Fruit fly (Drosophila melanogaster) whole organism, embryonic: ENCODE results near the gene Jhbp7.

Experiments
- Antp ChIP-seq: fragments of 200-800 bp; sonication (Bioruptor generic); optimal IDR thresholded peaks from 3 replicates; lab custom pipeline; 2016; ENCODE audit warnings: missing biosample characterization, missing genetic modification characterization
- CG10321 ChIP-seq: fragments of 200-800 bp; sonication (Bioruptor generic); IDR thresholded peaks from 2 replicates; pipeline ENCODE4 v1.3.6; 2022; ENCODE audit warnings: missing biosample characterization, missing genetic modification characterization
- CG11560 ChIP-seq: fragments of 200-800 bp; sonication (Bioruptor generic); IDR thresholded peaks from 3 replicates; pipeline ENCODE4 v1.3.6; 2022; ENCODE audit warnings: missing biosample characterization, missing genetic modification characterization
- CG12155 ChIP-seq: fragments of 200-800 bp; sonication (Bioruptor generic); optimal IDR thresholded peaks from 3 replicates; lab custom pipeline; 2016; ENCODE audit warnings: missing biosample characterization, missing genetic modification characterization
- CG12219 ChIP-seq: fragments of 200-800 bp; sonication (Bioruptor generic); optimal IDR thresholded peaks from 3 replicates; lab custom pipeline; 2018; ENCODE audit warnings: missing biosample characterization, mild to moderate bottlenecking, missing genetic modification characterization
- CG14441 ChIP-seq: fragments of 200-800 bp; sonication (Bioruptor generic); IDR thresholded peaks from 2 replicates; pipeline ENCODE4 v1.3.6; 2022; ENCODE audit warnings: missing biosample characterization, missing genetic modification characterization
- CG15011 ChIP-seq: fragments of 200-800 bp; sonication (Bioruptor generic); optimal IDR thresholded peaks from 3 replicates; lab custom pipeline; 2018; ENCODE audit warnings: missing biosample characterization, mild to moderate bottlenecking, missing genetic modification characterization
- CG1529 ChIP-seq: fragments of 200-800 bp; sonication (Bioruptor generic); optimal IDR thresholded peaks from 3 replicates; lab custom pipeline; 2018; ENCODE audit warnings: missing biosample characterization, missing genetic modification characterization
- CG15479 ChIP-seq: fragments of 200-800 bp; sonication (Bioruptor generic); optimal IDR thresholded peaks from 3 replicates; lab custom pipeline; 2019; ENCODE audit warnings: missing biosample characterization, mild to moderate bottlenecking, missing genetic modification characterization, moderate library complexity
- CG17568 ChIP-seq: fragments of 200-800 bp; sonication (Bioruptor generic); optimal IDR thresholded peaks from 2 replicates; lab custom pipeline; 2018; ENCODE audit warnings: missing biosample characterization, mild to moderate bottlenecking, missing genetic modification characterization, moderate library complexity
- CG42726 ChIP-seq: fragments of 200-800 bp; sonication (Bioruptor generic); IDR thresholded peaks from 2 replicates; pipeline ENCODE4 v1.3.6; 2022; ENCODE audit warnings: missing biosample characterization, missing genetic modification characterization; ENCODE audit not compliant: partially characterized antibody
- CG4282 ChIP-seq: fragments of 200-800 bp; sonication (Bioruptor generic); optimal IDR thresholded peaks from 2 replicates; lab custom pipeline; 2016; ENCODE audit warnings: missing biosample characterization, missing genetic modification characterization
- CG4360 ChIP-seq: fragments of 200-800 bp; sonication (Bioruptor generic); IDR thresholded peaks from 2 replicates; pipeline ENCODE4 v1.3.6; 2022; ENCODE audit warnings: missing biosample characterization, missing genetic modification characterization
- CG4617 ChIP-seq: fragments of 200-800 bp; sonication (Bioruptor generic); optimal IDR thresholded peaks from 3 replicates; lab custom pipeline; 2016; ENCODE audit warnings: missing biosample characterization, missing genetic modification characterization, borderline replicate concordance
- CG6175 ChIP-seq: fragments of 200-800 bp; sonication (Bioruptor generic); IDR thresholded peaks from 3 replicates; pipeline ENCODE4 v1.3.6; 2022; ENCODE audit warnings: missing biosample characterization, missing genetic modification characterization
- CG7357 ChIP-seq: fragments of 200-800 bp; sonication (Bioruptor generic); IDR thresholded peaks from 3 replicates; pipeline ENCODE4 v1.3.6; 2022; ENCODE audit warnings: missing biosample characterization, missing genetic modification characterization
- CG7556 ChIP-seq: fragments of 200-800 bp; sonication (Bioruptor generic); optimal IDR thresholded peaks from 2 replicates; lab custom pipeline; 2017; ENCODE audit warnings: missing biosample characterization, mild to moderate bottlenecking, missing genetic modification characterization
- CG7928 ChIP-seq: fragments of 200-800 bp; sonication (Bioruptor generic); optimal IDR thresholded peaks from 2 replicates; lab custom pipeline; 2017; ENCODE audit warnings: missing biosample characterization, mild to moderate bottlenecking, missing genetic modification characterization
- D19B ChIP-seq: fragments of 200-800 bp; sonication (Bioruptor generic); optimal IDR thresholded peaks from 2 replicates; lab custom pipeline; 2017; ENCODE audit warnings: missing biosample characterization, mild to moderate bottlenecking, missing genetic modification characterization
- Dbx ChIP-seq: fragments of 200-800 bp; sonication (Bioruptor generic); IDR thresholded peaks from 3 replicates; pipeline ENCODE4 v1.3.6; 2022; ENCODE audit warnings: missing biosample characterization, missing genetic modification characterization
- Fer1 ChIP-seq: fragments of 200-800 bp; sonication (Bioruptor generic); optimal IDR thresholded peaks from 2 replicates; lab custom pipeline; 2017; ENCODE audit warnings: missing biosample characterization, mild to moderate bottlenecking, missing genetic modification characterization
- Fer2 ChIP-seq: fragments of 200-800 bp; sonication (Bioruptor generic); optimal IDR thresholded peaks from 2 replicates; lab custom pipeline; 2018; ENCODE audit warnings: missing biosample characterization, mild to moderate bottlenecking, missing genetic modification characterization, moderate library complexity
- HHEX ChIP-seq: fragments of 200-800 bp; sonication (Bioruptor generic); optimal IDR thresholded peaks from 3 replicates; lab custom pipeline; 2017; ENCODE audit warnings: missing biosample characterization, mild to moderate bottlenecking, missing genetic modification characterization, missing genetic modification reagents
- HLH3B ChIP-seq: fragments of 200-800 bp; sonication (Bioruptor generic); IDR thresholded peaks from 2 replicates; pipeline ENCODE4 v1.3.6; 2022; ENCODE audit warnings: missing biosample characterization, missing genetic modification characterization
- HLH4C ChIP-seq: fragments of 200-800 bp; sonication (Bioruptor generic); IDR thresholded peaks from 3 replicates; pipeline ENCODE4 v1.3.6; 2022; ENCODE audit warnings: missing biosample characterization, missing genetic modification characterization; ENCODE audit not compliant: partially characterized antibody
- Lim3 ChIP-seq: fragments of 200-800 bp; sonication (Bioruptor generic); IDR thresholded peaks from 2 replicates; pipeline ENCODE4 v1.3.6; 2022; ENCODE audit warnings: missing biosample characterization, missing genetic modification characterization
- NFAT ChIP-seq: fragments of 200-800 bp; sonication (Bioruptor generic); IDR thresholded peaks from 2 replicates; pipeline ENCODE4 v1.3.6; 2022; ENCODE audit warnings: missing biosample characterization, missing genetic modification characterization
- Opbp ChIP-seq: fragments of 200-800 bp; sonication (Bioruptor generic); IDR thresholded peaks from 3 replicates; pipeline ENCODE4 v1.3.6; 2022; ENCODE audit warnings: missing biosample characterization, missing genetic modification characterization; ENCODE audit not compliant: partially characterized antibody
- Tbp ChIP-seq: fragments of >200 bp; optimal IDR thresholded peaks from 2 replicates; lab custom pipeline; 2018; ENCODE audit warnings: missing biosample characterization, missing genetic modification characterization
- Vsx1 ChIP-seq: fragments of 200-800 bp; sonication (Bioruptor generic); optimal IDR thresholded peaks from 2 replicates; lab custom pipeline; 2017; ENCODE audit warnings: missing biosample characterization, mild to moderate bottlenecking, missing genetic modification characterization, missing genetic modification reagents
- YL-1 ChIP-seq: fragments of 200-800 bp; sonication (Bioruptor generic); optimal IDR thresholded peaks from 3 replicates; lab custom pipeline; 2017; ENCODE audit warnings: missing biosample characterization, mild to moderate bottlenecking, missing genetic modification characterization
- ac ChIP-seq: fragments of 200-800 bp; sonication (Bioruptor generic); optimal IDR thresholded peaks from 3 replicates; lab custom pipeline; 2017; ENCODE audit warnings: missing biosample characterization, mild to moderate bottlenecking, missing genetic modification characterization
- al ChIP-seq: fragments of 200-800 bp; sonication (Bioruptor generic); IDR thresholded peaks from 2 replicates; pipeline ENCODE4 v1.3.6; 2022; ENCODE audit warnings: missing biosample characterization, missing genetic modification characterization
- aop ChIP-seq: fragments of 200-800 bp; sonication (Bioruptor generic); IDR thresholded peaks from 2 replicates; pipeline ENCODE4 v1.3.6; 2022; ENCODE audit warnings: missing biosample characterization, missing genetic modification characterization
- ash1 ChIP-seq: fragments of 200-800 bp; sonication (Bioruptor generic); optimal IDR thresholded peaks from 2 replicates; lab custom pipeline; 2018; ENCODE audit warnings: missing biosample characterization, mild to moderate bottlenecking, missing genetic modification characterization
- chinmo ChIP-seq: fragments of 200-800 bp; sonication (Bioruptor generic); IDR thresholded peaks from 4 replicates; pipeline ENCODE4 v1.3.6; 2022; ENCODE audit warnings: missing biosample characterization, missing genetic modification characterization; ENCODE audit not compliant: partially characterized antibody
- crc ChIP-seq: fragments of 200-800 bp; sonication (Bioruptor generic); optimal IDR thresholded peaks from 2 replicates; lab custom pipeline; 2016; ENCODE audit warnings: missing biosample characterization, missing genetic modification characterization
- en ChIP-seq: fragments of 200-800 bp; sonication (Bioruptor generic); optimal IDR thresholded peaks from 2 replicates; lab custom pipeline; 2016; ENCODE audit warnings: missing biosample characterization, missing genetic modification characterization
- fru ChIP-seq: fragments of >200 bp; optimal IDR thresholded peaks from 2 replicates; lab custom pipeline; 2017
- knrl ChIP-seq: fragments of 200-800 bp; sonication (Bioruptor generic); IDR thresholded peaks from 3 replicates; pipeline ENCODE4 v1.3.6; 2022; ENCODE audit warnings: missing biosample characterization, missing genetic modification characterization; ENCODE audit not compliant: partially characterized antibody
- lbe ChIP-seq: fragments of 200-800 bp; sonication (Bioruptor generic); optimal IDR thresholded peaks from 2 replicates; lab custom pipeline; 2016; ENCODE audit warnings: missing biosample characterization, mild to moderate bottlenecking, missing genetic modification characterization
- oc ChIP-seq: fragments of 200-800 bp; sonication (Bioruptor generic); optimal IDR thresholded peaks from 2 replicates; lab custom pipeline; 2018; ENCODE audit warnings: missing biosample characterization, mild to moderate bottlenecking, missing genetic modification characterization, moderate library complexity
- rib ChIP-seq: fragments of 200-800 bp; sonication (Bioruptor generic); IDR thresholded peaks from 2 replicates; pipeline ENCODE4 v1.3.6; 2022; ENCODE audit warnings: missing biosample characterization, missing genetic modification characterization
- sd ChIP-seq: fragments of 200-800 bp; sonication (Bioruptor generic); optimal IDR thresholded peaks from 3 replicates; lab custom pipeline; 2018; ENCODE audit warnings: missing biosample characterization, mild to moderate bottlenecking, missing genetic modification characterization, moderate library complexity
- slou ChIP-seq: fragments of 200-800 bp; sonication (Bioruptor generic); optimal IDR thresholded peaks from 3 replicates; lab custom pipeline; 2016; ENCODE audit warnings: missing biosample characterization, missing genetic modification characterization
- stc ChIP-seq: fragments of 200-800 bp; sonication (Bioruptor generic); IDR thresholded peaks from 2 replicates; pipeline ENCODE4 v1.3.6; 2022; ENCODE audit warnings: missing biosample characterization, missing genetic modification characterization
- vnd ChIP-seq: fragments of 200-800 bp; sonication (Bioruptor generic); IDR thresholded peaks from 3 replicates; pipeline ENCODE4 v1.3.6; 2022; ENCODE audit warnings: missing biosample characterization, missing genetic modification characterization; ENCODE audit not compliant: partially characterized antibody
- vvl ChIP-seq: fragments of 200-800 bp; sonication (Bioruptor generic); IDR thresholded peaks from 2 replicates; pipeline ENCODE4 v1.3.6; 2022; ENCODE audit warnings: missing biosample characterization, missing genetic modification characterization
- yki ChIP-seq: fragments of >200 bp; optimal IDR thresholded peaks from 3 replicates; lab custom pipeline; 2018

Jhbp7 gene

DNA sequence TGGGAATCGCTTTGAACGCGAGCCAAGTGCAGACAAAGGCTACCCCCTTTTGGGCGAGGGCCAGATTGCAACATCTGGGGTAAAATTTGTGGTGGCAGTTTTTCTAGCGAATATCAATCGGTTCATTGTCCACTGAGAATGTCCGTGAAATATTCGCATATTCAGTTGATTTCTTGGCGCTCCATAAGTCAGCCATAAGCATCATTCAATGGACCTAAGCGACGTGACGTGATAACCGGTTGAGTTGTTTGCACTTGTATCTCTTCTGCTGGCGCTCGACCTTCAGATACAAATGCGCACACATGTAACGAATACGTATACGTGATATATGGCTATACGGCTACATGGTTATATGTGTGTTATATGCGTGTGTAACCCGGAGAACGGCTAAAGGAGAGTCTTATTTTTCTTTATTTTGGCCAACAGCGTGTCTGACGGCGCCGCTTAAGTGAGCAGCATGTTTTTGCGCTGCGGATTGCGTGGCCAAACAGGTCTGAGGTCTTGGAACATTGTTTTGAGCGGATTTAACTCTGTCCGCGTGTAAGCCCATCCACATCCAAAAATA lies 31.9 kb upstream of the Jhbp7 start (continued):
- no peak for TF ChIP-seq HLH3B (GFP tag; lab: Robert Waterston, UW)
- TF ChIP-seq stc, result no peak
- TF ChIP-seq slou, result no peak
- TF ChIP-seq knrl (GFP tag; lab: Robert Waterston, UW), result no peak
- peak; percentile 45 for TF ChIP-seq lbe
- no peak for TF ChIP-seq CG12155 (GFP tag; lab: Kevin White, UChicago)
- TF ChIP-seq sd (tag; lab: Kevin White, UChicago), result peak; percentile 38
- TF ChIP-seq aop, result no peak
- no peak for TF ChIP-seq Antp (GFP tag; lab: Kevin White, UChicago)

DNA sequence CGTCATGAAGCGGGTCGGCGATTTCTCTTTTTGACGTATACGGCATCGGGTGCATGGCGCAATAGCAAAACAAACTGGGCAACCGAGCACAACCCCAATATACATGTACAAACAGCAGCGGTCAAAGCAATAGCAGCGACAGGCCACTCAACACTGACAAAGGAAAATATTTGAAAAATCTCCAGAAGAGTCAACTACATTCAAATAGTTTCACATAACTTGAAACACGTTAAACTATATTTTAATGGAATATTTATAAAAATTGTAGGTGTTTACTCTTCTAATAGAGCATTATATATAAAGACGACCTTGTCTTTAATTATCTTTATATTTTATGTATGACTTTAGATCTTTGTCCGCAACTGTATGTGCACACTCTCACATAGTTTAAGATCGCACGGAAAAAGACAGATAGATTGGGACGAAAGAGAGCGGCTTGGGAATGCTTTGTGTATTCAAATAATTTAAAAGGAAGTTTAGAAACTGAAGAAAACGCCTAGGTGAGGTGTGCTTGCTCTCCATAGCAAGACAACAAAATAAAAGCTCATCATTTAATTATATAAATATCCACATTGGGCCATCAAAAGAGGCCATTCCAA lies 29.9 kb upstream of the Jhbp7 start:
- no peak for TF ChIP-seq NFAT (GFP tag; lab: Robert Waterston, UW)
- TF ChIP-seq CG10321 (GFP tag; lab: Robert Waterston, UW), result no peak
- TF ChIP-seq CG11560 (tag; lab: Robert Waterston, UW), result no peak
- TF ChIP-seq CG15011 (GFP tag; lab: Kevin White, UChicago), result peak; percentile 60
- 0 out of 3 replicates have a peak, but pooled peaks have one; percentile 10 for TF ChIP-seq Dbx (GFP tag; lab: Robert Waterston, UW)
- TF ChIP-seq yki, result no peak
- peak; percentile 50 for TF ChIP-seq CG17568
- TF ChIP-seq CG7556 (GFP tag; lab: Kevin White, UChicago), result peak; percentile 74
- TF ChIP-seq en (GFP tag; lab: Kevin White, UChicago), result no peak
- TF ChIP-seq CG4617 (GFP tag; lab: Kevin White, UChicago), result peak; percentile 12
- no peak for TF ChIP-seq fru
- no peak for TF ChIP-seq CG4360 (GFP tag; lab: Robert Waterston, UW)
- no peak for TF ChIP-seq CG4282 (GFP tag; lab: Kevin White, UChicago)
- peak; percentile 47 for TF ChIP-seq YL-1 (GFP tag; lab: Kevin White, UChicago)
- TF ChIP-seq CG1529 (GFP tag; lab: Kevin White, UChicago), result peak; percentile 64
- TF ChIP-seq Opbp (GFP tag; lab: Robert Waterston, UW), result no peak
- no peak for TF ChIP-seq CG15479 (GFP tag; lab: Kevin White, UChicago)
- TF ChIP-seq Antp (GFP tag; lab: Kevin White, UChicago), result peak; percentile 23
- peak; percentile 82 for TF ChIP-seq vvl (GFP tag; lab: Robert Waterston, UW)
- no peak for TF ChIP-seq vnd (GFP tag; lab: Robert Waterston, UW)
- TF ChIP-seq crc, result no peak
- TF ChIP-seq HLH4C (GFP tag; lab: Robert Waterston, UW), result no peak
- peak; percentile 56 for TF ChIP-seq Vsx1
- no peak for TF ChIP-seq CG42726 (GFP tag; lab: Robert Waterston, UW)
- TF ChIP-seq Fer1 (GFP tag; lab: Kevin White, UChicago), result peak; percentile 78
- TF ChIP-seq Tbp (GFP tag; lab: Kevin White, UChicago), result no peak
- no peak for TF ChIP-seq ash1 (GFP tag; lab: Kevin White, UChicago)
- peak; percentile 63 for TF ChIP-seq HHEX (GFP tag; lab: Kevin White, UChicago)
- peak; percentile 19 for TF ChIP-seq Fer2 (tag; lab: Kevin White, UChicago)
- TF ChIP-seq D19B (GFP tag; lab: Kevin White, UChicago), result peak; percentile 9
- TF ChIP-seq Lim3 (GFP tag; lab: Robert Waterston, UW), result no peak
- TF ChIP-seq CG7928, result peak; percentile 4
- TF ChIP-seq oc, result peak; percentile 75
- TF ChIP-seq CG7357 (GFP tag; lab: Robert Waterston, UW), result peak; percentile 69; the same call in 2 of the 3 replicates
- peak; percentile 33; the same call in 1 of the 2 replicates for TF ChIP-seq al (GFP tag; lab: Robert Waterston, UW)
- TF ChIP-seq CG12219 (GFP tag; lab: Kevin White, UChicago), result peak; percentile 68
- TF ChIP-seq ac, result peak; percentile 18
- peak; percentile 68 for TF ChIP-seq CG14441 (GFP tag; lab: Robert Waterston, UW)
- TF ChIP-seq rib, result no peak
- TF ChIP-seq CG12155 (GFP tag; lab: Kevin White, UChicago), result peak; percentile 55
- no peak for TF ChIP-seq CG6175 (GFP tag; lab: Robert Waterston, UW)
- TF ChIP-seq chinmo (GFP tag; lab: Robert Waterston, UW), result no peak
